Worm (Caenorhabditis elegans) whole organism, L1 larva: Measurements from ENCODE around the gene taf-3.

ENCODE experiments used
- ama-1 ChIP-seq: fragments of 150-350 bp; optimal IDR thresholded peaks from 2 replicates; lab custom pipeline; 2014
- ces-1 ChIP-seq: fragments of 150-350 bp; optimal IDR thresholded peaks from 2 replicates; lab custom pipeline; 2014; ENCODE audit warnings: missing biosample characterization, missing genetic modification reagents, missing genetic modification characterization
- efl-1 ChIP-seq, 4 experiments: fragments of 150-350 bp; optimal IDR thresholded peaks in 3 of 4; peaks in 1 of 4; 1 replicate in 1 of 4; 2 replicates in 3 of 4; lab custom pipeline; 2014; ENCODE audit warnings: missing biosample characterization in 2 of 4, missing genetic modification characterization in 2 of 4, missing genetic modification reagents in 2 of 4
- fkh-10 ChIP-seq: sonication (generic microtip); optimal IDR thresholded peaks from 2 replicates; lab custom pipeline; 2017; ENCODE audit warnings: missing biosample characterization, missing genetic modification reagents, missing genetic modification characterization
- isw-1 ChIP-seq: fragments of 200-800 bp; sonication (Bioruptor generic); IDR thresholded peaks from 2 replicates; pipeline ENCODE4 v1.3.6; 2022; ENCODE audit warnings: missing genetic modification characterization, missing compliant biosample characterization
- mab-9 ChIP-seq: fragments of 200-800 bp; sonication (Bioruptor generic); IDR thresholded peaks from 2 replicates; pipeline ENCODE4 v1.3.6; 2022; ENCODE audit warnings: missing genetic modification reagents, missing genetic modification characterization, missing compliant biosample characterization
- nhr-237 ChIP-seq: fragments of 150-350 bp; optimal IDR thresholded peaks from 2 replicates; lab custom pipeline; 2014; ENCODE audit warnings: missing biosample characterization, missing genetic modification characterization
- pqm-1 ChIP-seq: sonication (generic microtip); optimal IDR thresholded peaks from 3 replicates; lab custom pipeline; 2017; ENCODE audit warnings: missing biosample characterization, missing genetic modification characterization
- rnt-1 ChIP-seq: sonication (generic microtip); optimal IDR thresholded peaks from 2 replicates; lab custom pipeline; 2016; ENCODE audit warnings: mild to moderate bottlenecking, missing genetic modification characterization, moderate library complexity, missing compliant biosample characterization
- zag-1 ChIP-seq: fragments of 150-350 bp; optimal IDR thresholded peaks from 2 replicates; lab custom pipeline; 2014; ENCODE audit warnings: missing biosample characterization, missing genetic modification characterization

DNA sequence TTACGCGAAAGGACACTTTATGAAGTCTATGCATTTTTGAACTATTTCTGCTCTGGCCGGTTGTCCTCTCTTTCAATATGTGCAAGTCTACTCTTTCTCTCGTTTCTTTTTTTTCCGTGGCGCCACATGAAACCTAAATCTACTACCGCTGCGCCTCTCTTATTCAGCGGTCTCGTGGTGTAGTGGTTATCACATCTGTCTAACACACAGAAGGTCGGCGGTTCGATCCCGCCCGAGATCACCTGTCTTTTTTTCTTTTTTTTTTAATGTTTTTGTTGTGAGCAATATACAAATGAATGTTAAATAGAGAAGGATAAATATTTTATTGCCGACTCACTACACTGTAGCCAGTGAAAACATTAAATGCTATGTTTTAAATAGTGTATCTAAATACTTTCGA lies 34.1 kb upstream of the taf-3 start:
- TF ChIP-seq zag-1 (tag; lab: Kevin White, UChicago) (no peak), fkh-10 (GFP tag; lab: Kevin White, UChicago) (peak; percentile 16), pqm-1 (tag; lab: Kevin White, UChicago) (no peak), ama-1 (no peak), mab-9 (GFP tag; lab: Robert Waterston, UW) (no peak), ces-1 (GFP tag; lab: Kevin White, UChicago) (no peak), nhr-237 (tag; lab: Kevin White, UChicago) (no peak), efl-1 (optimal IDR thresholded peaks at IDR 0.05; lab: Kevin White, UChicago) (peak; percentile 19 to 23), efl-1 (GFP tag; optimal IDR thresholded peaks at IDR 0.05 in 1 of 2; lab: Kevin White, UChicago) (peak; percentile 2 to 76), rnt-1 (tag; lab: Kevin White, UChicago) (no peak), isw-1 (GFP tag; lab: Robert Waterston, UW) (no peak)
